Worm (Caenorhabditis elegans) whole organism, midembryonic: ENCODE measurements around the gene T07F10.5.

Source experiments
- T22C8.4 ChIP-seq: fragments of 200-800 bp; sonication (Bioruptor generic); IDR thresholded peaks from 2 replicates; pipeline ENCODE4 v1.3.6; 2022; ENCODE audit warnings: missing genetic modification characterization, missing compliant biosample characterization
- cog-1 ChIP-seq: sonication (generic microtip); optimal IDR thresholded peaks from 2 replicates; lab custom pipeline; 2016; ENCODE audit warnings: missing genetic modification characterization, missing compliant biosample characterization
- flt-1 ChIP-seq: fragments of 200-800 bp; sonication (Bioruptor generic); IDR thresholded peaks from 2 replicates; pipeline ENCODE4 v1.3.6; 2022; ENCODE audit warnings: missing genetic modification characterization, missing compliant biosample characterization
- klf-2 ChIP-seq: fragments of 200-800 bp; sonication (Bioruptor generic); conservative IDR thresholded peaks from 2 replicates; pipeline ENCODE4 v1.3.6; 2022; ENCODE audit warnings: missing genetic modification reagents, missing genetic modification characterization, missing compliant biosample characterization
- med-1 ChIP-seq: sonication (generic microtip); optimal IDR thresholded peaks from 2 replicates; lab custom pipeline; 2017; ENCODE audit warnings: missing genetic modification characterization, mild to moderate bottlenecking, missing compliant biosample characterization, antibody characterized with exemption, missing genetic modification reagents; ENCODE audit not compliant: insufficient read depth
- ref-1 ChIP-seq: fragments of 200-800 bp; sonication (Bioruptor generic); conservative IDR thresholded peaks from 2 replicates; pipeline ENCODE4 v1.3.6; 2022; ENCODE audit warnings: missing genetic modification reagents, missing genetic modification characterization, missing compliant biosample characterization
- tab-1 ChIP-seq: fragments of 200-800 bp; sonication (Bioruptor generic); IDR thresholded peaks from 2 replicates; pipeline ENCODE4 v1.3.6; 2022; ENCODE audit warnings: missing genetic modification characterization, missing compliant biosample characterization
- ztf-23 ChIP-seq: fragments of 200-800 bp; sonication (Bioruptor generic); IDR thresholded peaks from 2 replicates; pipeline ENCODE4 v1.3.6; 2022; ENCODE audit warnings: missing genetic modification reagents, missing genetic modification characterization, missing compliant biosample characterization

- no peak for TF ChIP-seq flt-1 (GFP tag; lab: Robert Waterston, UW)
- no peak for TF ChIP-seq tab-1 (GFP tag; lab: Robert Waterston, UW)
- TF ChIP-seq ztf-23 (GFP tag; lab: Robert Waterston, UW), result no peak
- TF ChIP-seq klf-2 (GFP tag; lab: Robert Waterston, UW), result no peak
- TF ChIP-seq T22C8.4 (GFP tag; lab: Robert Waterston, UW), result no peak
- no peak for TF ChIP-seq cog-1 (tag; lab: Kevin White, UChicago)
- TF ChIP-seq med-1 (GFP tag; lab: Kevin White, UChicago), result no peak
- TF ChIP-seq ref-1 (GFP tag; lab: Robert Waterston, UW), result no peak
Observed at ce11 chrV:12871753-12872152, 6.0 kb downstream of the T07F10.5 start, which contains the start of gene bus-19.
